Worm (Caenorhabditis elegans) whole organism, L4/young adult: ENCODE results near the gene cnd-1.

Source experiments
- dao-5 ChIP-seq: sonication (generic microtip); optimal IDR thresholded peaks from 2 replicates; lab custom pipeline; 2016; ENCODE audit warnings: missing genotype, missing genetic modification characterization, moderate library complexity, missing compliant biosample characterization
- him-1 ChIP-seq: sonication (generic microtip); optimal IDR thresholded peaks from 2 replicates; lab custom pipeline; 2016; ENCODE audit warnings: missing genotype, missing genetic modification reagents, missing genetic modification characterization, missing compliant biosample characterization

ce11 chrIII:5245067-5245466 lies 628 bp upstream of the cnd-1 start:
- TF ChIP-seq him-1 (tag; lab: Kevin White, UChicago) (no peak), dao-5 (tag; lab: Kevin White, UChicago) (no peak)
